Worm (Caenorhabditis elegans): ENCODE measurements around the gene M57.2.
A peak's percentile ranks its signal among the peaks of the same experiment; 100 is the strongest.

The M57.2 gene

ce11 chrIV:3519352-3519751, 7.8 kb upstream of the M57.2 start:
- TF ChIP-seq hmg-1.2 (GFP tag; IDR thresholded peaks at IDR 0.05) (peak; percentile 99), lsy-27 (tag; optimal IDR thresholded peaks at IDR 0.05; ENCODE audit: borderline replicate concordance, insufficient read depth) (no peak), zfh-2 (GFP tag; conservative IDR thresholded peaks at IDR 0.05) (peak; percentile 63), cebp-1 (GFP tag; IDR thresholded peaks at IDR 0.05) (no peak), cebp-1 (tag; optimal IDR thresholded peaks at IDR 0.05) (peak; percentile 47), C06A6.2 (GFP tag; conservative IDR thresholded peaks at IDR 0.05) (0 out of 2 replicates have a peak, but pooled peaks have one; percentile 26), sdz-38 (tag; optimal IDR thresholded peaks at IDR 0.05) (no peak), F37B4.10 (GFP tag; IDR thresholded peaks at IDR 0.05) (no peak), ama-1 (optimal IDR thresholded peaks at IDR 0.05) (no peak), ama-1 (GFP tag; optimal IDR thresholded peaks at IDR 0.05) (no peak), madf-3 (GFP tag; IDR thresholded peaks at IDR 0.05) (no peak), egl-18 (GFP tag; IDR thresholded peaks at IDR 0.05) (no peak), snpc-4 (GFP tag; optimal IDR thresholded peaks at IDR 0.05) (peak; percentile 68), snpc-4 (tag; optimal IDR thresholded peaks at IDR 0.05) (peak; percentile 70 to 85 (median 84)), unc-130 (GFP tag; optimal IDR thresholded peaks at IDR 0.05) (no peak), tlf-1 (GFP tag; optimal IDR thresholded peaks at IDR 0.05) (no peak), ceh-40 (GFP tag; IDR thresholded peaks at IDR 0.05) (no peak), hmg-20 (GFP tag; IDR thresholded peaks at IDR 0.05) (no peak)

- TF ChIP-seq cebp-1 (GFP tag; IDR thresholded peaks at IDR 0.05) (peak; percentile 93), cebp-1 (tag; optimal IDR thresholded peaks at IDR 0.05) (peak; percentile 100), C06A6.2 (GFP tag; conservative IDR thresholded peaks at IDR 0.05) (no peak)
Observed at ce11 chrIV:3520374-3520773, 6.8 kb upstream of the M57.2 start.

ce11 chrIV:3520957-3521356, 6.2 kb upstream of the M57.2 start:
- TF ChIP-seq T26A5.8 (tag; optimal IDR thresholded peaks at IDR 0.05) = no peak
- no peak for TF ChIP-seq tbp1 (GFP tag; optimal IDR thresholded peaks at IDR 0.05)
- no peak for TF ChIP-seq lag-1 (GFP tag; IDR thresholded peaks at IDR 0.05)
- TF ChIP-seq nfya-2 (GFP tag; IDR thresholded peaks at IDR 0.05) = no peak
- TF ChIP-seq zfh-2 (GFP tag; conservative IDR thresholded peaks at IDR 0.05) = peak; percentile 30; the same call in 1 of the 2 replicates
- TF ChIP-seq ztf-28 (GFP tag; IDR thresholded peaks at IDR 0.05) = no peak
- 0 out of 2 replicates have a peak, but pooled peaks have one; percentile 16 for TF ChIP-seq nfyb-1 (GFP tag; IDR thresholded peaks at IDR 0.05)
- no peak for TF ChIP-seq Y53G8AR.9 (GFP tag; conservative IDR thresholded peaks at IDR 0.05)
- TF ChIP-seq hlh-26 (GFP tag; conservative IDR thresholded peaks at IDR 0.05) = no peak
- no peak for TF ChIP-seq dpl-1 (GFP tag; optimal IDR thresholded peaks at IDR 0.05)
- no peak for TF ChIP-seq sea-2 (GFP tag; IDR thresholded peaks at IDR 0.05)
- no peak for TF ChIP-seq tlf-1 (GFP tag; optimal IDR thresholded peaks at IDR 0.05)
- no peak for TF ChIP-seq lsy-27 (tag; optimal IDR thresholded peaks at IDR 0.05; ENCODE audit: borderline replicate concordance, insufficient read depth)
- no peak for TF ChIP-seq F22D6.2 (tag; optimal IDR thresholded peaks at IDR 0.05)
- TF ChIP-seq ceh-27 (GFP tag; optimal IDR thresholded peaks at IDR 0.05) = peak; percentile 46
- TF ChIP-seq ceh-58 (GFP tag; IDR thresholded peaks at IDR 0.05) = no peak
- peak; percentile 14; the same call in 1 of the 2 replicates for TF ChIP-seq hmg-1.2 (GFP tag; IDR thresholded peaks at IDR 0.05)
- no peak for TF ChIP-seq fkh-3 (tag; optimal IDR thresholded peaks at IDR 0.05)
- no peak for TF ChIP-seq attf-6 (GFP tag; IDR thresholded peaks at IDR 0.05)
- TF ChIP-seq ceh-91 (GFP tag; IDR thresholded peaks at IDR 0.05) = no peak

- TF ChIP-seq Y53G8AR.9 (GFP tag; conservative IDR thresholded peaks at IDR 0.05) = no peak
- TF ChIP-seq B0035.1 (tag; optimal IDR thresholded peaks at IDR 0.05) = no peak
- TF ChIP-seq bed-1 (GFP tag; IDR thresholded peaks at IDR 0.05) = no peak
- TF ChIP-seq hlh-12 (tag; optimal IDR thresholded peaks at IDR 0.05) = no peak
- TF ChIP-seq F10E7.11 (tag; optimal IDR thresholded peaks at IDR 0.05) = no peak
- no peak for TF ChIP-seq rpc-1 (optimal IDR thresholded peaks at IDR 0.05)
- no peak for TF ChIP-seq rpc-1 (tag; optimal IDR thresholded peaks at IDR 0.05)
- TF ChIP-seq tbx-9 (tag; optimal IDR thresholded peaks at IDR 0.05; ENCODE audit: borderline replicate concordance) = no peak
- no peak for TF ChIP-seq F22D6.2 (tag; optimal IDR thresholded peaks at IDR 0.05)
- no peak for TF ChIP-seq gei-17 (GFP tag; optimal IDR thresholded peaks at IDR 0.05)
- 0 out of 2 replicates have a peak, but pooled peaks have one; percentile 23 for TF ChIP-seq ekl-4 (GFP tag; IDR thresholded peaks at IDR 0.05)
- TF ChIP-seq zfh-2 (GFP tag; conservative IDR thresholded peaks at IDR 0.05) = peak; percentile 47; the same call in 1 of the 2 replicates
Observed at ce11 chrIV:3521710-3522109, 5.4 kb upstream of the M57.2 start.
